Fruit fly (Drosophila melanogaster) whole organism, prepupa: Measurements from ENCODE around the gene Cyp6d5.

Experiments used
- Blimp-1 ChIP-seq: fragments of 200-800 bp; sonication (Bioruptor generic); optimal IDR thresholded peaks from 3 replicates; lab custom pipeline; 2017; ENCODE audit warnings: missing biosample characterization, missing genetic modification characterization, mild to moderate bottlenecking, moderate library complexity, missing genetic modification reagents
- CG10631 ChIP-seq: fragments of 200-800 bp; sonication (Bioruptor generic); optimal IDR thresholded peaks from 2 replicates; lab custom pipeline; 2016; ENCODE audit warnings: missing biosample characterization, missing genetic modification characterization
- CG10669 ChIP-seq: fragments of 200-800 bp; sonication (Bioruptor generic); optimal IDR thresholded peaks from 3 replicates; lab custom pipeline; 2018; ENCODE audit warnings: missing biosample characterization, mild to moderate bottlenecking, missing genetic modification characterization, moderate library complexity
- CG15336 ChIP-seq: fragments of 200-800 bp; sonication (Bioruptor generic); IDR thresholded peaks from 2 replicates; pipeline ENCODE4 v1.3.6; 2022; ENCODE audit warnings: missing biosample characterization, missing genetic modification characterization
- CG3032 ChIP-seq: fragments of 200-800 bp; optimal IDR thresholded peaks from 2 replicates; lab custom pipeline; 2019; ENCODE audit warnings: missing biosample characterization, mild to moderate bottlenecking, missing genetic modification characterization, moderate library complexity
- CG31627 ChIP-seq: fragments of 200-800 bp; sonication (Bioruptor generic); optimal IDR thresholded peaks from 3 replicates; lab custom pipeline; 2016; ENCODE audit warnings: missing biosample characterization, missing genetic modification characterization
- CG32006 ChIP-seq: fragments of 200-800 bp; sonication (Bioruptor generic); optimal IDR thresholded peaks from 3 replicates; lab custom pipeline; 2017; ENCODE audit warnings: missing biosample characterization, mild to moderate bottlenecking, missing genetic modification characterization
- CG3919 ChIP-seq: fragments of 200-800 bp; sonication (Bioruptor generic); optimal IDR thresholded peaks from 3 replicates; lab custom pipeline; 2016; ENCODE audit warnings: missing biosample characterization, missing genetic modification characterization
- CG6808 ChIP-seq: fragments of 200-800 bp; sonication (Bioruptor generic); optimal IDR thresholded peaks from 3 replicates; lab custom pipeline; 2017; ENCODE audit warnings: missing biosample characterization, missing genetic modification characterization, mild to moderate bottlenecking, moderate library complexity, missing genetic modification reagents
- CG8119 ChIP-seq: fragments of 200-800 bp; sonication (Bioruptor generic); IDR thresholded peaks from 3 replicates; pipeline ENCODE4 v1.3.6; 2022; ENCODE audit warnings: missing biosample characterization, missing genetic modification characterization
- CG8319 ChIP-seq: fragments of 200-800 bp; sonication (Bioruptor generic); optimal IDR thresholded peaks from 3 replicates; lab custom pipeline; 2016; ENCODE audit warnings: missing biosample characterization, missing genetic modification characterization
- CG8632 ChIP-seq: fragments of 200-800 bp; sonication (Bioruptor generic); optimal IDR thresholded peaks from 3 replicates; lab custom pipeline; 2016; ENCODE audit warnings: missing biosample characterization, missing genetic modification characterization
- CG9139 ChIP-seq: fragments of 200-800 bp; sonication (Bioruptor generic); optimal IDR thresholded peaks from 3 replicates; lab custom pipeline; 2017; ENCODE audit warnings: missing biosample characterization, mild to moderate bottlenecking, missing genetic modification characterization
- Eip75B ChIP-seq: fragments of 200-800 bp; sonication (Bioruptor generic); optimal IDR thresholded peaks from 3 replicates; lab custom pipeline; 2016; ENCODE audit warnings: missing biosample characterization, missing genetic modification characterization
- Eip78C ChIP-seq: fragments of 200-800 bp; sonication (Bioruptor generic); peaks from one replicate; lab custom pipeline; 2016; ENCODE audit warnings: missing biosample characterization, missing genetic modification characterization
- Ets21C ChIP-seq: fragments of 200-800 bp; sonication (Bioruptor generic); optimal IDR thresholded peaks from 3 replicates; lab custom pipeline; 2016; ENCODE audit warnings: missing biosample characterization, missing genetic modification characterization
- Gug ChIP-seq: fragments of 200-800 bp; sonication (Bioruptor generic); IDR thresholded peaks from 2 replicates; pipeline ENCODE4 v1.3.6; 2022; ENCODE audit warnings: missing biosample characterization, missing genetic modification characterization
- Hr38 ChIP-seq: sonication (Bioruptor generic); optimal IDR thresholded peaks from 2 replicates; lab custom pipeline; 2016; ENCODE audit warnings: missing biosample characterization, missing genetic modification characterization
- Hr4 ChIP-seq: fragments of 200-800 bp; sonication (Bioruptor generic); optimal IDR thresholded peaks from 3 replicates; lab custom pipeline; 2016; ENCODE audit warnings: missing biosample characterization, missing genetic modification characterization
- Met ChIP-seq: fragments of 200-800 bp; sonication (Bioruptor generic); optimal IDR thresholded peaks from 3 replicates; lab custom pipeline; 2016; ENCODE audit warnings: missing biosample characterization, missing genetic modification characterization
- OdsH ChIP-seq: fragments of 200-800 bp; sonication (Bioruptor generic); optimal IDR thresholded peaks from 3 replicates; lab custom pipeline; 2016; ENCODE audit warnings: missing biosample characterization, missing genetic modification characterization
- Sox15 ChIP-seq: fragments of 200-800 bp; sonication (Bioruptor generic); optimal IDR thresholded peaks from 3 replicates; lab custom pipeline; 2016; ENCODE audit warnings: missing biosample characterization, missing genetic modification characterization
- achi ChIP-seq: fragments of 200-800 bp; sonication (Bioruptor generic); optimal IDR thresholded peaks from 3 replicates; lab custom pipeline; 2016; ENCODE audit warnings: missing biosample characterization, missing genetic modification characterization
- acj6 ChIP-seq: fragments of 200-800 bp; sonication (Bioruptor generic); optimal IDR thresholded peaks from 3 replicates; lab custom pipeline; 2016; ENCODE audit warnings: missing biosample characterization, missing genetic modification characterization
- dac ChIP-seq: fragments of 200-800 bp; sonication (Bioruptor generic); optimal IDR thresholded peaks from 2 replicates; lab custom pipeline; 2017; ENCODE audit warnings: missing biosample characterization, mild to moderate bottlenecking, missing genetic modification characterization
- eg ChIP-seq: fragments of 200-800 bp; sonication (Bioruptor generic); IDR thresholded peaks from 3 replicates; pipeline ENCODE4 v1.3.6; 2022; ENCODE audit warnings: missing biosample characterization, missing genetic modification characterization
- esn ChIP-seq: fragments of 200-800 bp; sonication (Bioruptor generic); optimal IDR thresholded peaks from 2 replicates; lab custom pipeline; 2016; ENCODE audit warnings: missing biosample characterization, mild to moderate bottlenecking, missing genetic modification characterization, moderate library complexity
- fd85E ChIP-seq: fragments of 200-800 bp; sonication (Bioruptor generic); optimal IDR thresholded peaks from 3 replicates; lab custom pipeline; 2016; ENCODE audit warnings: missing biosample characterization, missing genetic modification characterization
- fkh ChIP-seq: fragments of 200-800 bp; sonication (Bioruptor generic); optimal IDR thresholded peaks from 3 replicates; lab custom pipeline; 2017; ENCODE audit warnings: missing biosample characterization, mild to moderate bottlenecking, missing genetic modification characterization, moderate library complexity
- spab ChIP-seq: fragments of 200-800 bp; sonication (Bioruptor generic); optimal IDR thresholded peaks from 2 replicates; lab custom pipeline; 2017; ENCODE audit warnings: missing biosample characterization, mild to moderate bottlenecking, missing genetic modification characterization, missing genetic modification reagents
- ss ChIP-seq, 2 experiments: fragments of 200-800 bp; sonication (Bioruptor generic); optimal IDR thresholded peaks; 2 replicates in 1 of 2; 3 replicates in 1 of 2; lab custom pipeline; 2017 to 2018; ENCODE audit warnings: mild to moderate bottlenecking in 2 of 2, missing biosample characterization in 2 of 2, missing genetic modification characterization in 2 of 2, moderate library complexity in 1 of 2
- svp ChIP-seq: fragments of 200-800 bp; sonication (Bioruptor generic); peaks from one replicate; lab custom pipeline; 2016; ENCODE audit warnings: missing biosample characterization, missing genetic modification characterization
- topi ChIP-seq: fragments of 200-800 bp; sonication (Bioruptor generic); optimal IDR thresholded peaks from 3 replicates; lab custom pipeline; 2016; ENCODE audit warnings: missing biosample characterization, missing genetic modification characterization
- vri ChIP-seq: fragments of 200-800 bp; sonication (Bioruptor generic); optimal IDR thresholded peaks from 3 replicates; lab custom pipeline; 2016; ENCODE audit warnings: missing biosample characterization, mild to moderate bottlenecking, missing genetic modification characterization

The Cyp6d5 gene

DNA sequence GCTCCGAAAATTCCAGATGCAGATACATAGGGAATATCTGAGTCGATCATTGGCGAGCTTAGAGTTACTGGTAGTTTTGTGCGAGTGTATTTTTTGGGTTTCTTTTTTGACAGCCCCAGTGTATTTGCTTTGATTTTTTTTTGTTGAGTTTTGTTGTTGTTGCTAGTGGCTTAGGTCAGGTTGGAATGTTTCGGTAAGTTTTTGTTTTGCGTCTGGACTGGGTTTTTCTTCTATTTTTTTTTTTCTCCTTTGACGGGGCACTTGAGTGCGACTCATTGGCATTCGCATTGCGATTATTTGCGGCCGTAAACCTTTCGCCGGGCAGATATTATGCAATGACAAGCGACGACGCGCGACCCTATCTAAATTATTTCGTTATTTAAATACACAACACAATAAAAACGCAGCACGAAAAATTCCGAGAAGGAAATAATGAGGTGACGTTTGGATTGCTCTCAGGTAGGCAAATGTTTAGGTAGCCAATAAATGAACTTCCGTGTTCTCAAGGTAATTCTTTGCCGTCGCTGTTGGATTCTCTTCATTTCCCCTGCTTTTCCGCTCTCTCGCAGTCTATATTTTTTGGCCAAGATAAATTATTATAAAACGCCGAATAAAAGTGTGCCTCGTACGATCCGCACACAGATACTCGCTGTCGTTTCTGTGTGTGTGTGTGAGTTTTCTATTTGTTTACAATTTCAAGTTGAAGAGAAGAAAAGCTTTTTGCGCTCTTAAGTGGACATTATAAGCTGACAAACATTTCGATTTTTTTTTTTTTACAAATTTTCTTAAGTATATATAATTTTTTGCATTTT lies 35.3 kb downstream of the Cyp6d5 start:
- TF ChIP-seq Blimp-1 (GFP tag; lab: Kevin White, UChicago) (no peak), Eip75B (GFP tag; lab: Kevin White, UChicago) (no peak), Ets21C (GFP tag; lab: Kevin White, UChicago) (no peak), svp (GFP tag; lab: Kevin White, UChicago) (peak; percentile 53), Eip78C (GFP tag; lab: Kevin White, UChicago) (peak; percentile 14), Met (GFP tag; lab: Kevin White, UChicago) (no peak), OdsH (GFP tag; lab: Kevin White, UChicago) (no peak), CG8119 (GFP tag; lab: Robert Waterston, UW) (no peak), vri (GFP tag; lab: Kevin White, UChicago) (peak; percentile 59), spab (no peak), CG9139 (GFP tag; lab: Kevin White, UChicago) (no peak), topi (GFP tag; lab: Kevin White, UChicago) (no peak), fkh (peak; percentile 20), dac (GFP tag; lab: Kevin White, UChicago) (no peak)

DNA sequence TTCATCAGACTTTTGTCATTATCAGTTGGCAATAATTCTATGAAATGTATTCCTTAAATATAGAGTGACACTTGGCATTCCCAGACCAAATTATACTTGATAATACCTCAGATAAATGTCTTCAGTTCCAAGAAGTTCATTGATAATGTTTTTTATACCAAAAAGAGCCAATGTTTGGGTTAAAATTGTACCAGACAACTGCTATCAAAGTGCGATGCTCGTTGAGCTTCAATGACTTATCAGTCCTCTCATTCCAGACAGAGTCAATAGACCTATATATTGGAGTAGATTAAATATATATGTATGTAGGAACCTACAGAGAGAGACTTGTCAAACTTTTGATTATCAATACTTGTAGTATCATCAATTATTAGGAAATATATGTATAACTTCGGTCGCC lies 36.2 kb downstream of the Cyp6d5 start:
- TF ChIP-seq CG3032 (tag; lab: Kevin White, UChicago) (no peak), svp (GFP tag; lab: Kevin White, UChicago) (peak; percentile 85)
- TF ChIP-seq, all 60 proteins: peak for 1

DNA sequence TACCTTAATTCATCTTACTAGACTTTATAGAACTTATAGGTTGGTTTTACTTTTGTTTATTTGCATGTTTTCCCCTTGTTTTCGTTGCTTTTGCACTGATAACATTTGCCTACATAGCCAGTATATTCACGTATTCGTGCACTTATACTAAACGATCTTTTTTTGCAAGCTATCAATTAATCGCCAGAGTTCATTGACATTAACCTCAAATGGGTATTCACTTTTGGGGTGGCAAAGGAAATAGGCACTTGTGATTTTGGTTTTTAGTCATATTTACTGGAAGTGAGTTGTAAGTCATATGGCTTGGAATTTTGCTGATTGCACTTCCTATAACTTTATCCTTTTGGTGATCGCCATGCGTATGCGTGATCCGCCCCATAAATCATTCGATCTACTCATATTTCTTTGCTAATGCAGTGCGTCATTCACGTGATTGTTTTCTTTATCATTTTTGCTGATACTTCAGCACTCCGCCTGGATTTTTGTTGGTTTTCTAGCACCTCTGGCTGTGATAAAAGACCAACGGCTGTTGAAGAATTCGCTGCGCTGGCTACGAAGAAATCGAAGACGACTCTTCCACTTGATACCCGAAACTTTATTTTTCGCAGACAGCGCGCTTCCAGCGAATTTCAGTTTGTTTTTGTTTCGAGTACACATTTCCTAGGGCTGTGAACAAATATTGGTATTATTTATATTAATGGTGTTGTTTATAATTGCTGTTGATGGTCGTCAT lies 39.0 kb downstream of the Cyp6d5 start:
- TF ChIP-seq Eip78C (GFP tag; lab: Kevin White, UChicago), result peak; percentile 64
- peak; percentile 7 for TF ChIP-seq fkh
- TF ChIP-seq Gug (GFP tag; lab: Robert Waterston, UW), result no peak
- peak; percentile 94 for TF ChIP-seq svp (GFP tag; lab: Kevin White, UChicago)
- TF ChIP-seq fd85E (GFP tag; lab: Kevin White, UChicago), result no peak

DNA sequence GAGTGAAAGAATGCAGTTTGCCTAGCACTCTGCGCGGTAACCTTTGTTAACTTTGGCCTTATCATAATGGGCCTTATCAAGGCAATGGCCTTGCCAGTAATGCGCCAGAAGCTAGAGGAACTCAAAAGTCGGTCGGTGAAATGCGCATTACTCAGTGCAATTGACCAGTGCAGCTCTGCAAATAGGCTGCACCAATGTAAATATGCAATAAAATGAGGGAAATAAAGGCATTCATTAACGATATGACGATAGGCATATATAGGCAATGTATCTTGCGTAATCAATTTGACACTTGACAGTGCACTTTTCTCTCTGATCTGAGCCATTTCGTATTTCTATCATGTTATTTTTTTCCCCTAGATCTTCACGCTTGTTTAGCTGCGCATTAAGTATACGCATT lies 41.1 kb downstream of the Cyp6d5 start:
- peak; percentile 43 for TF ChIP-seq CG10669
- no peak for TF ChIP-seq svp (GFP tag; lab: Kevin White, UChicago)
- peak; percentile 20 for TF ChIP-seq Eip78C (GFP tag; lab: Kevin White, UChicago)
- TF ChIP-seq CG10631, result peak; percentile 27
- peak; percentile 35 for TF ChIP-seq CG6808
- TF ChIP-seq spab, result peak; percentile 28
- no peak for TF ChIP-seq Ets21C (GFP tag; lab: Kevin White, UChicago)
- peak; percentile 17 for TF ChIP-seq CG3919 (GFP tag; lab: Kevin White, UChicago)
- peak; percentile 1 for TF ChIP-seq OdsH (GFP tag; lab: Kevin White, UChicago)
- TF ChIP-seq Sox15 (GFP tag; lab: Kevin White, UChicago), result no peak
- TF ChIP-seq ss (GFP tag; optimal IDR thresholded peaks at IDR 0.05; lab: Kevin White, UChicago), result peak in 1 of 2 experiments; percentile 5
- peak; percentile 4 for TF ChIP-seq Hr38 (GFP tag; lab: Kevin White, UChicago)
- no peak for TF ChIP-seq CG32006 (GFP tag; lab: Kevin White, UChicago)
- peak; percentile 9 for TF ChIP-seq CG8632 (GFP tag; lab: Kevin White, UChicago)

DNA sequence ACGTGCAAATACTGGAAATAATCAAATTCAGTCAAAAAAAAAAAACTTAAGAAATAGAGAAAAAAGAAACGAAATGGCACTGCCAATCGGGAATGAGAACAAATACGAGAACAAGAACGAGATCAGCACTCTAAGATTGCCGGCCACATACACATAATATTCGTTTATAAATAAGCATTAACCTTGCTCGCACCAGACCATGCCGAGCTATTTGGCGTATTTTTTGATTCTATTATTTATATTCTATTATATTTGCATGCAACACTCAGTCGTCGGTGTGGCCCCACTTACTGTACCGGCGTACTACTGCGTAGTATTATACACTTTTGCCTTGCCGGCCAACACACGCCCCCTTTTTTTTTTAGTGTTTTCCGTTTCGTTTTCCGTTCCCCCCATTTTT lies 41.6 kb downstream of the Cyp6d5 start:
- TF ChIP-seq CG31627 (no peak), Met (GFP tag; lab: Kevin White, UChicago) (peak; percentile 26), esn (GFP tag; lab: Kevin White, UChicago) (peak; percentile 3), svp (GFP tag; lab: Kevin White, UChicago) (peak; percentile 72), achi (GFP tag; lab: Kevin White, UChicago) (peak; percentile 10), Hr38 (GFP tag; lab: Kevin White, UChicago) (no peak), Eip78C (GFP tag; lab: Kevin White, UChicago) (peak; percentile 64), Sox15 (GFP tag; lab: Kevin White, UChicago) (no peak), CG15336 (GFP tag; lab: Robert Waterston, UW) (no peak), eg (GFP tag; lab: Robert Waterston, UW) (peak; percentile 33; the same call in 1 of the 3 replicates), Hr4 (peak; percentile 20), CG32006 (GFP tag; lab: Kevin White, UChicago) (peak; percentile 21), CG8319 (no peak), acj6 (GFP tag; lab: Kevin White, UChicago) (peak; percentile 6)
